Worm (Caenorhabditis elegans) whole organism, young adult: Measurements from ENCODE around the gene czw-1.

Source experiments
- K11D2.4 ChIP-seq: fragments of 200-800 bp; sonication (Bioruptor generic); IDR thresholded peaks from 2 replicates; pipeline ENCODE4 v1.3.6; 2022; ENCODE audit warnings: missing genetic modification reagents, missing genetic modification characterization, missing compliant biosample characterization
- aptf-2 ChIP-seq: fragments of 200-800 bp; sonication (Bioruptor generic); conservative IDR thresholded peaks from 2 replicates; pipeline ENCODE4 v1.3.6; 2022; ENCODE audit warnings: missing genetic modification reagents, missing genetic modification characterization, missing compliant biosample characterization

DNA sequence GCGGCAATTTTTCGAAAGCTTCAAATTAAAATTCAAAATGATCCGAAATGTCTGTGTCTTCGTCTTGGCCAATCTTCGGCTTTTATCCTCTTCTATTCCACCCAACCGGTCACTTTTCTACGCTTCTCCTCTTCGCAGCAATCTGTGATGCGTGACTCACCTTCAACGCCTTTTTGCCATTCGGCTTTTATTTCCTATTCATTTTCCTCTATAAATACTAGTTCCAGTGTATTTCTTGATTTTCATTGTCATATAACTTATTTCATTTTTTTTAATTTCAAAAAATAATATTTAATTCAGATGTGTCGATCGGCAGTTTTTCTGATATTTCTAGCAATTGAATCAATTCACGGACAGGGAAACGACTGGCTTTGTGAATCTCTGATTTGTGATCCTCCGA, 26.5 kb downstream of the czw-1 start, which contains the start of gene C49H3.16:
- TF ChIP-seq aptf-2 (no peak), K11D2.4 (GFP tag; lab: Robert Waterston, UW) (no peak)
